Worm (Caenorhabditis elegans) whole organism, mixed stage, embryonic: ENCODE measurements around the gene C40A11.2.

Source experiments
- M03D4.4 ChIP-seq: sonication (generic microtip); optimal IDR thresholded peaks from 2 replicates; lab custom pipeline; 2017; ENCODE audit warnings: mild to moderate bottlenecking, missing genetic modification characterization, missing compliant biosample characterization
- bed-3 ChIP-seq: fragments of 200-800 bp; sonication (Bioruptor generic); optimal IDR thresholded peaks from 3 replicates; lab custom pipeline; 2018; ENCODE audit warnings: mild to moderate bottlenecking, missing genetic modification characterization, moderate library complexity, missing compliant biosample characterization
- blmp-1 ChIP-seq: fragments of 150-350 bp; optimal IDR thresholded peaks from 2 replicates; lab custom pipeline; 2014; ENCODE audit warnings: missing biosample characterization, missing genetic modification characterization
- ces-1 ChIP-seq: fragments of 150-350 bp; optimal IDR thresholded peaks from 2 replicates; lab custom pipeline; 2014; ENCODE audit warnings: missing biosample characterization, missing genetic modification reagents, missing genetic modification characterization
- cnd-1 ChIP-seq: fragments of 200-800 bp; sonication (Bioruptor generic); optimal IDR thresholded peaks from 2 replicates; lab custom pipeline; 2018; ENCODE audit warnings: mild to moderate bottlenecking, missing genetic modification characterization, missing compliant biosample characterization
- drap-1 ChIP-seq: fragments of 200-800 bp; sonication (Bioruptor generic); optimal IDR thresholded peaks from 3 replicates; lab custom pipeline; 2018; ENCODE audit warnings: mild to moderate bottlenecking, missing genetic modification characterization, missing compliant biosample characterization
- elt-1 ChIP-seq: sonication (generic microtip); optimal IDR thresholded peaks from 2 replicates; lab custom pipeline; 2017; ENCODE audit warnings: missing genetic modification characterization, mild to moderate bottlenecking, missing compliant biosample characterization, antibody characterized with exemption, moderate library complexity, borderline replicate concordance; ENCODE audit not compliant: insufficient read depth
- lsy-2 ChIP-seq: fragments of 150-350 bp; optimal IDR thresholded peaks from 2 replicates; lab custom pipeline; 2014; ENCODE audit warnings: missing biosample characterization, missing genetic modification characterization
- mep-1 ChIP-seq: fragments of 150-350 bp; optimal IDR thresholded peaks from 2 replicates; lab custom pipeline; 2017; ENCODE audit warnings: missing biosample characterization, missing genetic modification reagents, missing genetic modification characterization, inconsistent platforms
- mls-2 ChIP-seq: sonication (generic microtip); optimal IDR thresholded peaks from 2 replicates; lab custom pipeline; 2016; ENCODE audit warnings: mild to moderate bottlenecking, missing genetic modification characterization, moderate library complexity, missing compliant biosample characterization
- nhr-12 ChIP-seq: fragments of 150-350 bp; optimal IDR thresholded peaks from 2 replicates; lab custom pipeline; 2014; ENCODE audit warnings: missing biosample characterization, missing genetic modification characterization
- nhr-2 ChIP-seq: fragments of 150-350 bp; optimal IDR thresholded peaks from 2 replicates; lab custom pipeline; 2014; ENCODE audit warnings: missing biosample characterization, missing genetic modification characterization
- nhr-237 ChIP-seq: fragments of 150-350 bp; optimal IDR thresholded peaks from 2 replicates; lab custom pipeline; 2014; ENCODE audit warnings: missing biosample characterization, missing genetic modification characterization
- nhr-28 ChIP-seq: fragments of 150-350 bp; optimal IDR thresholded peaks from 2 replicates; lab custom pipeline; 2014; ENCODE audit warnings: missing biosample characterization, missing genetic modification characterization
- nhr-76 ChIP-seq: sonication (generic microtip); optimal IDR thresholded peaks from 2 replicates; lab custom pipeline; 2017; ENCODE audit warnings: missing biosample characterization, missing genetic modification characterization
- sem-2 ChIP-seq: fragments of 200-800 bp; sonication (Bioruptor generic); optimal IDR thresholded peaks from 2 replicates; lab custom pipeline; 2018; ENCODE audit warnings: mild to moderate bottlenecking, missing genetic modification characterization, missing compliant biosample characterization
- snpc-4 ChIP-seq: fragments of 150-350 bp; optimal IDR thresholded peaks from 2 replicates; lab custom pipeline; 2014; ENCODE audit warnings: missing biosample characterization, missing genetic modification characterization
- sptf-1 ChIP-seq: sonication (generic microtip); optimal IDR thresholded peaks from 2 replicates; lab custom pipeline; 2017; ENCODE audit warnings: mild to moderate bottlenecking, missing genetic modification characterization, moderate library complexity, missing compliant biosample characterization
- tbx-8 ChIP-seq: fragments of 200-800 bp; sonication (Bioruptor generic); optimal IDR thresholded peaks from 2 replicates; lab custom pipeline; 2018; ENCODE audit warnings: mild to moderate bottlenecking, missing genetic modification characterization, moderate library complexity, missing compliant biosample characterization
- unc-39 ChIP-seq: fragments of 150-350 bp; optimal IDR thresholded peaks from 2 replicates; lab custom pipeline; 2014; ENCODE audit warnings: missing biosample characterization, missing genetic modification characterization
- unc-62 ChIP-seq: fragments of 150-350 bp; optimal IDR thresholded peaks from 2 replicates; lab custom pipeline; 2014; ENCODE audit warnings: missing biosample characterization, missing genetic modification reagents, missing genetic modification characterization
- zip-8 ChIP-seq: fragments of 150-350 bp; optimal IDR thresholded peaks from 2 replicates; lab custom pipeline; 2014; ENCODE audit warnings: missing biosample characterization, missing genetic modification characterization

Gene C40A11.2

DNA sequence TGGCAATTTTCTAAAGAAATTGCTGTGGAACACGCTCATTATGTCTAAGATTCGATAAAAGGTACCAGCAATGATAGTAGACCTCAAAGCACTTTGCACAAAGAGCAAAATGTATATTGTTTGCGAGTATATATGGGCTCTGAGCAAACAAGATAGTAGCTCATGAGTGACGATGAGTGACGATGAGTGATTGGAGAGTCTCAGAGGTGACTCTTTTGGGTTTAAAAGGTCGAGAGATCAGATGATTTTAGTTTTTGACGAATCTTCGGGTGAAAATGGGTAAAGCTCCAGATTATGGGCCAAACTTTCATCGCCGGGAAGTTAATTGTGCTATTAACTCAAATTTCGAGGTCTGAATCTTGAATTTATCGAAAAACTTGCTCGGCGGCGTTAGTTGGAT, 50.0 kb downstream of the C40A11.2 start:
- TF ChIP-seq M03D4.4 (tag; lab: Kevin White, UChicago) (no peak), nhr-76 (tag; lab: Kevin White, UChicago) (no peak), mls-2 (tag; lab: Kevin White, UChicago) (no peak), drap-1 (no peak), mep-1 (tag; lab: Kevin White, UChicago) (no peak), sptf-1 (tag; lab: Kevin White, UChicago) (no peak), nhr-2 (no peak), snpc-4 (tag; lab: Kevin White, UChicago) (no peak), lsy-2 (tag; lab: Kevin White, UChicago) (no peak), unc-39 (tag; lab: Kevin White, UChicago) (no peak), blmp-1 (tag; lab: Kevin White, UChicago) (no peak), tbx-8 (GFP tag; lab: Kevin White, UChicago) (no peak), sem-2 (GFP tag; lab: Kevin White, UChicago) (no peak), nhr-12 (tag; lab: Kevin White, UChicago) (no peak), nhr-28 (no peak), cnd-1 (tag; lab: Kevin White, UChicago) (no peak), bed-3 (GFP tag; lab: Kevin White, UChicago) (no peak), unc-62 (GFP tag; lab: Kevin White, UChicago) (no peak), zip-8 (tag; lab: Kevin White, UChicago) (no peak), nhr-237 (tag; lab: Kevin White, UChicago) (no peak)

DNA sequence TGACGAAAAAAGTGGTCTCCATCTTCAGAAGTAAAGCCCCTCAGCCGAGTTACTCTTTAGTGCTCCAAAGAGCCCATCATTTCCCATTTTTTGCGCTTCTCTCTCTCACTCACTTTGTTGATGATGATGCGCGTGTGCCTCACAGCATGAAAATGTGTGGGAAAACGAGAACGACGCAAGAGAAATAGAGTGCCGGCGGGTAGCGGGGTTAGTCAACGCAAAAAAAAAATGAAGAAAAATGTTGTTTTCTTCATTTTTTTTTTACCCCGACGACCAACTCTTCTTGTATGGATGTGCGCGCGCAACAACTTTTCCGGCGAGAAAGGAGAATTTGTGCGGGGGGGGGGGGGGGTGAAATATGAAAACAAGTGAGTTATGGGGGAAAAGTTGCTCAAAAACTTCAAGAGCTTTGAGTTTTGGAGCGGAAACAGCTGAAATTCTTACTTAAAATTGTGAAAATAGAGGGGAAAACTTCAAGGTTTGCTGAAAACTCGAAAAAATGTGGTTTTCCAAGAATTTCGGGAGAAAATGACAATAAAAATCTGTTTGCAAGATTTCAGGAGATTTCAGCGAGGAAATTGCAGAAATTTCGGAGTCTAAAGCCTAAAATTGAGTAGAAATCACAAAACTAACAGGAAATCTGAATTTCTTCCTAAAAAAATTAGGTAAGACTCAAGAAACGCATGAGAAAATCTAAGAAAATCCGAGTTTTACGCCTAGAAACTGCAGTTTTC, 51.0 kb downstream of the C40A11.2 start, which contains the start of gene C33C12.1:
C33C12.1 (plus strand) TSS at position 684 of the 734 bp plus-strand sequence.
- TF ChIP-seq nhr-2 (no peak), ces-1 (GFP tag; lab: Kevin White, UChicago) (peak; percentile 38), elt-1 (tag; lab: Kevin White, UChicago) (no peak)
